Worm (Caenorhabditis elegans) whole organism, L4 larva: ENCODE data around the gene W07A12.8.

Experiments
- ZK337.2 ChIP-seq: fragments of 200-800 bp; sonication (Bioruptor generic); IDR thresholded peaks from 2 replicates; pipeline ENCODE4 v1.3.6; 2022; ENCODE audit warnings: missing genetic modification reagents, missing genetic modification characterization, missing compliant biosample characterization
- aly-2 ChIP-seq: sonication (generic microtip); optimal IDR thresholded peaks from 2 replicates; lab custom pipeline; 2018; ENCODE audit warnings: missing biosample characterization, missing genetic modification characterization
- ama-1 ChIP-seq: fragments of 150-350 bp; optimal IDR thresholded peaks from 2 replicates; lab custom pipeline; 2014; ENCODE audit warnings: inconsistent platforms, mixed read lengths
- ceh-32 ChIP-seq: sonication (generic microtip); optimal IDR thresholded peaks from 2 replicates; lab custom pipeline; 2016; ENCODE audit warnings: mild to moderate bottlenecking, missing genetic modification characterization, missing compliant biosample characterization; ENCODE audit not compliant: poor library complexity
- ceh-62 ChIP-seq: sonication (generic microtip); optimal IDR thresholded peaks from 2 replicates; lab custom pipeline; 2017; ENCODE audit warnings: missing biosample characterization, missing genetic modification characterization
- ceh-82 ChIP-seq: sonication (generic microtip); optimal IDR thresholded peaks from 2 replicates; lab custom pipeline; 2017; ENCODE audit warnings: missing biosample characterization, missing genetic modification characterization
- ces-1 ChIP-seq: fragments of 150-350 bp; sonication (generic microtip); optimal IDR thresholded peaks from 4 replicates; lab custom pipeline; 2014; ENCODE audit warnings: missing biosample characterization, missing genetic modification reagents, missing genetic modification characterization
- cey-2 ChIP-seq: sonication (generic microtip); optimal IDR thresholded peaks from 3 replicates; lab custom pipeline; 2017; ENCODE audit warnings: missing genetic modification characterization, mild to moderate bottlenecking, missing compliant biosample characterization, antibody characterized with exemption, borderline replicate concordance; ENCODE audit not compliant: insufficient read depth
- ctbp-1 ChIP-seq: fragments of 200-800 bp; sonication (Bioruptor generic); IDR thresholded peaks from 2 replicates; pipeline ENCODE4 v1.3.6; 2022; ENCODE audit warnings: missing genetic modification reagents, missing genetic modification characterization, missing compliant biosample characterization
- daf-12 ChIP-seq: fragments of 150-350 bp; optimal IDR thresholded peaks from 2 replicates; lab custom pipeline; 2014; ENCODE audit warnings: missing biosample characterization, missing genetic modification reagents, missing genetic modification characterization
- daf-19 ChIP-seq: fragments of 200-800 bp; sonication (Bioruptor generic); conservative IDR thresholded peaks from 2 replicates; pipeline ENCODE4 v1.3.6; 2022; ENCODE audit warnings: missing genetic modification characterization, missing compliant biosample characterization
- dmd-6 ChIP-seq: fragments of 200-800 bp; sonication (Bioruptor generic); IDR thresholded peaks from 2 replicates; pipeline ENCODE4 v1.3.6; 2022; ENCODE audit warnings: missing genetic modification reagents, missing genetic modification characterization, missing compliant biosample characterization
- dmd-9 ChIP-seq: fragments of 200-800 bp; sonication (Bioruptor generic); IDR thresholded peaks from 2 replicates; pipeline ENCODE4 v1.3.6; 2022; ENCODE audit warnings: missing genetic modification reagents, missing genetic modification characterization, missing compliant biosample characterization
- dpl-1 ChIP-seq: fragments of 150-350 bp; optimal IDR thresholded peaks from 2 replicates; lab custom pipeline; 2014; ENCODE audit warnings: missing biosample characterization, missing genetic modification reagents, missing genetic modification characterization
- egl-27 ChIP-seq: sonication (generic microtip); optimal IDR thresholded peaks from 3 replicates; lab custom pipeline; 2017; ENCODE audit warnings: missing biosample characterization, missing genetic modification reagents, missing genetic modification characterization
- egl-43 ChIP-seq: fragments of 200-800 bp; sonication (Bioruptor generic); IDR thresholded peaks from 2 replicates; pipeline ENCODE4 v1.3.6; 2022; ENCODE audit warnings: missing genetic modification reagents, missing genetic modification characterization, missing compliant biosample characterization
- fkh-10 ChIP-seq: fragments of 150-350 bp; optimal IDR thresholded peaks from 2 replicates; lab custom pipeline; 2014; ENCODE audit warnings: missing biosample characterization, missing genetic modification reagents, missing genetic modification characterization
- gei-8 ChIP-seq: fragments of 200-800 bp; sonication (Bioruptor generic); optimal IDR thresholded peaks from 2 replicates; lab custom pipeline; 2018; ENCODE audit warnings: mild to moderate bottlenecking, missing genetic modification characterization, missing compliant biosample characterization
- hif-1 ChIP-seq, 2 experiments: sonication (generic microtip); optimal IDR thresholded peaks; 2 replicates each; lab custom pipeline; 2016 to 2017; ENCODE audit warnings: missing compliant biosample characterization in 2 of 2, missing genetic modification characterization in 2 of 2, missing genetic modification reagents in 2 of 2, missing genotype in 2 of 2, mild to moderate bottlenecking in 1 of 2
- hlh-30 ChIP-seq: sonication (generic microtip); optimal IDR thresholded peaks from 2 replicates; lab custom pipeline; 2017; ENCODE audit warnings: antibody characterized with exemption, mild to moderate bottlenecking, missing genetic modification characterization, missing compliant biosample characterization; ENCODE audit not compliant: insufficient read depth
- hmg-1.1 ChIP-seq: fragments of 200-800 bp; sonication (Bioruptor generic); IDR thresholded peaks from 2 replicates; pipeline ENCODE4 v1.3.6; 2022; ENCODE audit warnings: missing genetic modification reagents, missing genetic modification characterization, missing compliant biosample characterization
- lim-7 ChIP-seq: fragments of 200-800 bp; sonication (Bioruptor generic); IDR thresholded peaks from 2 replicates; pipeline ENCODE4 v1.3.6; 2022; ENCODE audit warnings: missing genetic modification characterization, missing compliant biosample characterization
- lin-13 ChIP-seq: fragments of 150-350 bp; optimal IDR thresholded peaks from 2 replicates; lab custom pipeline; 2014; ENCODE audit warnings: missing biosample characterization, missing genetic modification reagents, missing genetic modification characterization
- lin-15B ChIP-seq: fragments of 150-350 bp; sonication (generic microtip); optimal IDR thresholded peaks from 3 replicates; lab custom pipeline; 2014; ENCODE audit warnings: missing biosample characterization, missing genetic modification characterization
- lin-29 ChIP-seq: fragments of 200-800 bp; sonication (Bioruptor generic); IDR thresholded peaks from 2 replicates; pipeline ENCODE4 v1.3.6; 2022; ENCODE audit warnings: missing genetic modification reagents, missing genetic modification characterization, missing compliant biosample characterization
- lir-3 ChIP-seq: sonication (generic microtip); optimal IDR thresholded peaks from 2 replicates; lab custom pipeline; 2016; ENCODE audit warnings: mild to moderate bottlenecking, missing genetic modification characterization, missing compliant biosample characterization
- lsy-2 ChIP-seq, 2 experiments: fragments of 150-350 bp in 1 of 2; sonication (generic microtip) in 1 of 2; optimal IDR thresholded peaks; 2 replicates each; lab custom pipeline; 2014 to 2017; ENCODE audit warnings: missing biosample characterization in 2 of 2, missing genetic modification characterization in 2 of 2
- mep-1 ChIP-seq: fragments of 150-350 bp; sonication (generic microtip); optimal IDR thresholded peaks from 3 replicates; lab custom pipeline; 2014; ENCODE audit warnings: missing biosample characterization, missing genetic modification characterization
- mxl-2 ChIP-seq: fragments of 200-800 bp; sonication (Bioruptor generic); conservative IDR thresholded peaks from 2 replicates; pipeline ENCODE4 v1.3.6; 2022; ENCODE audit warnings: missing genetic modification reagents, missing genetic modification characterization, missing compliant biosample characterization
- nhr-237 ChIP-seq: sonication (generic microtip); optimal IDR thresholded peaks from 2 replicates; lab custom pipeline; 2017; ENCODE audit warnings: missing biosample characterization, missing genetic modification characterization
- nhr-42 ChIP-seq: fragments of 200-800 bp; sonication (Bioruptor generic); IDR thresholded peaks from 2 replicates; pipeline ENCODE4 v1.3.6; 2022; ENCODE audit warnings: missing genetic modification characterization, missing compliant biosample characterization
- nhr-48 ChIP-seq: sonication (generic microtip); optimal IDR thresholded peaks from 2 replicates; lab custom pipeline; 2016; ENCODE audit warnings: mild to moderate bottlenecking, missing genetic modification characterization, missing compliant biosample characterization
- nhr-6 ChIP-seq: fragments of 150-350 bp; optimal IDR thresholded peaks from 2 replicates; lab custom pipeline; 2014; ENCODE audit warnings: missing biosample characterization, missing genetic modification characterization
- nhr-76 ChIP-seq: fragments of 150-350 bp; optimal IDR thresholded peaks from 2 replicates; lab custom pipeline; 2014; ENCODE audit warnings: missing biosample characterization, missing genetic modification characterization
- nhr-77 ChIP-seq: fragments of 150-350 bp; optimal IDR thresholded peaks from 2 replicates; lab custom pipeline; 2014; ENCODE audit warnings: missing biosample characterization, missing genetic modification characterization
- pqm-1 ChIP-seq: sonication (generic microtip); optimal IDR thresholded peaks from 2 replicates; lab custom pipeline; 2017; ENCODE audit warnings: missing biosample characterization, missing genetic modification characterization
- rbr-2 ChIP-seq: sonication (generic microtip); optimal IDR thresholded peaks from 2 replicates; lab custom pipeline; 2016; ENCODE audit warnings: missing genotype, missing genetic modification characterization, missing compliant biosample characterization
- sdz-12 ChIP-seq: fragments of 200-800 bp; sonication (Bioruptor generic); optimal IDR thresholded peaks from 2 replicates; lab custom pipeline; 2018; ENCODE audit warnings: mild to moderate bottlenecking, missing genetic modification characterization, missing compliant biosample characterization
- set-16 ChIP-seq: fragments of 200-800 bp; sonication (Bioruptor generic); IDR thresholded peaks from 2 replicates; pipeline ENCODE4 v1.3.6; 2022; ENCODE audit warnings: missing genetic modification reagents, missing genetic modification characterization, missing compliant biosample characterization
- snpc-1.2 ChIP-seq: fragments of 200-800 bp; sonication (Bioruptor generic); IDR thresholded peaks from 2 replicates; pipeline ENCODE4 v1.3.6; 2022; ENCODE audit warnings: missing genetic modification reagents, missing genetic modification characterization, missing compliant biosample characterization
- snpc-4 ChIP-seq: fragments of 150-350 bp; optimal IDR thresholded peaks from 2 replicates; lab custom pipeline; 2014; ENCODE audit warnings: missing biosample characterization, missing genetic modification characterization
- unc-130 ChIP-seq: sonication (generic microtip); optimal IDR thresholded peaks from 2 replicates; lab custom pipeline; 2016; ENCODE audit warnings: missing genetic modification reagents, missing genetic modification characterization, missing compliant biosample characterization
- zag-1 ChIP-seq: fragments of 150-350 bp; optimal IDR thresholded peaks from 2 replicates; lab custom pipeline; 2014; ENCODE audit warnings: missing biosample characterization, missing genetic modification characterization
- zip-11 ChIP-seq: fragments of 200-800 bp; sonication (Bioruptor generic); IDR thresholded peaks from 2 replicates; pipeline ENCODE4 v1.3.6; 2022; ENCODE audit warnings: missing genetic modification characterization, missing compliant biosample characterization
- ztf-11 ChIP-seq: fragments of 150-350 bp; optimal IDR thresholded peaks from 2 replicates; lab custom pipeline; 2014; ENCODE audit warnings: missing biosample characterization, missing genetic modification characterization

Gene W07A12.8

ce11 chrII:9160197-9160806 is 5.3 kb downstream of the W07A12.8 start (continued):
- no peak for TF ChIP-seq snpc-1.2 (GFP tag; lab: Robert Waterston, UW)
- no peak for TF ChIP-seq lin-15B (tag; lab: Kevin White, UChicago)
- TF ChIP-seq nhr-42 = no peak
- TF ChIP-seq ztf-11 (tag; lab: Kevin White, UChicago) = no peak
- TF ChIP-seq daf-12 (tag; lab: Kevin White, UChicago) = no peak
- no peak for TF ChIP-seq ama-1 (lab: Kevin White, UChicago)
- TF ChIP-seq cey-2 = peak; percentile 20
- peak; percentile 75 for TF ChIP-seq hlh-30 (tag; lab: Kevin White, UChicago)
- no peak for TF ChIP-seq lin-29 (GFP tag; lab: Robert Waterston, UW)
- TF ChIP-seq lir-3 (tag; lab: Kevin White, UChicago) = no peak
- TF ChIP-seq lim-7 (GFP tag; lab: Robert Waterston, UW) = no peak
- TF ChIP-seq dpl-1 (GFP tag; lab: Kevin White, UChicago) = no peak
- no peak for TF ChIP-seq zag-1 (tag; lab: Kevin White, UChicago)
- no peak for TF ChIP-seq mep-1
- no peak for TF ChIP-seq aly-2 (tag; lab: Kevin White, UChicago)
- no peak for TF ChIP-seq sdz-12 (GFP tag; lab: Kevin White, UChicago)
- TF ChIP-seq egl-27 (tag; lab: Kevin White, UChicago) = no peak
- no peak for TF ChIP-seq nhr-77 (tag; lab: Kevin White, UChicago)
- no peak for TF ChIP-seq ces-1 (GFP tag; lab: Kevin White, UChicago)
- TF ChIP-seq dmd-6 (GFP tag; lab: Robert Waterston, UW) = peak; percentile 89
- TF ChIP-seq egl-43 = no peak
- TF ChIP-seq ctbp-1 (GFP tag; lab: Robert Waterston, UW) = no peak
- peak; percentile 35 for TF ChIP-seq nhr-76 (tag; lab: Kevin White, UChicago)
- peak; percentile 15 for TF ChIP-seq nhr-6 (tag; lab: Kevin White, UChicago)
- TF ChIP-seq set-16 (GFP tag; lab: Robert Waterston, UW) = no peak
- TF ChIP-seq lin-13 (GFP tag; lab: Kevin White, UChicago) = no peak
- TF ChIP-seq pqm-1 = no peak
- TF ChIP-seq nhr-48 (tag; lab: Kevin White, UChicago) = peak; percentile 92
- TF ChIP-seq ceh-82 (tag; lab: Kevin White, UChicago) = no peak
- TF ChIP-seq mxl-2 (GFP tag; lab: Robert Waterston, UW) = no peak
- TF ChIP-seq ceh-32 (tag; lab: Kevin White, UChicago) = no peak
- no peak for TF ChIP-seq nhr-237
- peak; percentile 99 for TF ChIP-seq hif-1 (tag; optimal IDR thresholded peaks at IDR 0.05; lab: Kevin White, UChicago)
- no peak for TF ChIP-seq ZK337.2 (GFP tag; lab: Robert Waterston, UW)
- no peak for TF ChIP-seq gei-8
- no peak for TF ChIP-seq ceh-62 (tag; lab: Kevin White, UChicago)
- TF ChIP-seq zip-11 = no peak
- no peak for TF ChIP-seq dmd-9 (GFP tag; lab: Robert Waterston, UW)
- no peak for TF ChIP-seq snpc-4
- TF ChIP-seq daf-19 = no peak
- no peak for TF ChIP-seq hmg-1.1
- no peak for TF ChIP-seq unc-130 (GFP tag; lab: Kevin White, UChicago)
- no peak for TF ChIP-seq fkh-10 (GFP tag; lab: Kevin White, UChicago)
- no peak for TF ChIP-seq rbr-2 (tag; lab: Kevin White, UChicago)
- peak in 1 of 2 experiments; percentile 34 for TF ChIP-seq lsy-2 (tag; optimal IDR thresholded peaks at IDR 0.05; lab: Kevin White, UChicago)
- TF ChIP-seq, all 104 proteins: peak for 20
